Worm (Caenorhabditis elegans): ENCODE data around the gene K01F9.2.

DNA sequence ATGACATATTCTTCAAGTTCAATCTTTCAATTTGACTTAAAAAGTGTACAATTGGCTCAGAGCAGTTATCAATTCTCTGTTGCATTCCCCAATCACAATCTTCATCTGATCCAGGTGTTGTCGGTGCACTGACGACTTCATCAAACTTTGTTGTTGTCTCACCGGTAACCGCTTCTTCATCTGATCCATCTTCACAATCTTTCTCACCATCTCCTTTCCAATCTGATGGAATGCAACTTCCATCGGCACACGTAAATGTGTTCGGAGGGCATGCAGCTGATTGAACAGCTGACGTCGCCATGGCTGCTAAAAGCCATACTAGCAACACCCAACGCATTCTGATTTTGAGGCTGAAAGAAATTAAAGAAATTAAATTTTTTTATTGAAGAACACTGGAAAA lies 38.9 kb downstream of the K01F9.2 start, which contains the start of gene F44E2.4:
- TF ChIP-seq pqm-1 (tag; optimal IDR thresholded peaks at IDR 0.05): no peak
- no peak for TF ChIP-seq odd-2 (tag; optimal IDR thresholded peaks at IDR 0.05)
- TF ChIP-seq ets-4 (tag; optimal IDR thresholded peaks at IDR 0.05): no peak
- peak; percentile 1 for TF ChIP-seq rnt-1 (tag; optimal IDR thresholded peaks at IDR 0.05)
- no peak for TF ChIP-seq zip-5 (tag; optimal IDR thresholded peaks at IDR 0.05)
- TF ChIP-seq ceh-9 (tag; optimal IDR thresholded peaks at IDR 0.05): no peak
- no peak for TF ChIP-seq nhr-232 (tag; optimal IDR thresholded peaks at IDR 0.05)
- TF ChIP-seq fkh-10 (GFP tag; optimal IDR thresholded peaks at IDR 0.05): no peak
- TF ChIP-seq K02D7.2 (tag; optimal IDR thresholded peaks at IDR 0.05): no peak
- no peak for TF ChIP-seq dve-1 (tag; optimal IDR thresholded peaks at IDR 0.05)
